Fruit fly (Drosophila melanogaster) whole organism, wandering third instar larva: Measurements from ENCODE around the gene TwdlX.
A peak's percentile ranks its signal among the peaks of the same experiment; 100 is the strongest.

Experiments used
- Abd-B ChIP-seq: fragments of >200 bp; optimal IDR thresholded peaks from 2 replicates; lab custom pipeline; 2017; ENCODE audit warnings: missing biosample characterization, missing genetic modification characterization
- CG9705 ChIP-seq: fragments of 200-800 bp; sonication (Bioruptor generic); optimal IDR thresholded peaks from 2 replicates; lab custom pipeline; 2018; ENCODE audit warnings: missing biosample characterization, mild to moderate bottlenecking, missing genetic modification characterization
- CrebA ChIP-seq: fragments of 200-800 bp; sonication (Bioruptor generic); optimal IDR thresholded peaks from 2 replicates; lab custom pipeline; 2016; ENCODE audit warnings: missing biosample characterization, mild to moderate bottlenecking, missing genetic modification characterization, borderline replicate concordance
- Dfd ChIP-seq: fragments of >200 bp; optimal IDR thresholded peaks from 2 replicates; lab custom pipeline; 2017; ENCODE audit warnings: missing biosample characterization, missing genetic modification characterization
- Dif ChIP-seq: fragments of 200-275, 200-300 bp; sonication (Bioruptor generic); optimal IDR thresholded peaks from 2 replicates; lab custom pipeline; 2018; ENCODE audit warnings: missing biosample characterization, missing genetic modification characterization; ENCODE audit not compliant: partially characterized antibody
- GATAd ChIP-seq: sonication (Bioruptor generic); optimal IDR thresholded peaks from 2 replicates; lab custom pipeline; 2016; ENCODE audit warnings: missing biosample characterization, missing genetic modification characterization
- HLH106 ChIP-seq: fragments of 200-800 bp; optimal IDR thresholded peaks from 3 replicates; lab custom pipeline; 2019; ENCODE audit warnings: missing biosample characterization, mild to moderate bottlenecking, missing genetic modification characterization, moderate library complexity
- Hnf4 ChIP-seq: fragments of 200-800 bp; sonication (Bioruptor generic); optimal IDR thresholded peaks from 2 replicates; lab custom pipeline; 2016; ENCODE audit warnings: missing biosample characterization, mild to moderate bottlenecking, missing genetic modification characterization
- Hr78 ChIP-seq: fragments of >200 bp; optimal IDR thresholded peaks from 2 replicates; lab custom pipeline; 2017; ENCODE audit warnings: missing biosample characterization, missing genetic modification characterization
- Hr83 ChIP-seq: fragments of 200-300 bp; sonication (Bioruptor generic); optimal IDR thresholded peaks from 2 replicates; lab custom pipeline; 2016; ENCODE audit warnings: missing biosample characterization, mild to moderate bottlenecking, missing genetic modification characterization, moderate library complexity; ENCODE audit not compliant: poor library complexity, severe bottlenecking
- Jra ChIP-seq: sonication (Bioruptor generic); optimal IDR thresholded peaks from 2 replicates; lab custom pipeline; 2016; ENCODE audit warnings: missing biosample characterization, missing genetic modification characterization
- Mio ChIP-seq: sonication (Bioruptor generic); optimal IDR thresholded peaks from 2 replicates; lab custom pipeline; 2016; ENCODE audit warnings: missing biosample characterization, missing genetic modification characterization
- Myc ChIP-seq: fragments of >200 bp; optimal IDR thresholded peaks from 2 replicates; lab custom pipeline; 2017
- N ChIP-seq: fragments of >200 bp; optimal IDR thresholded peaks from 2 replicates; lab custom pipeline; 2018; ENCODE audit warnings: missing biosample characterization, missing external identifiers, missing genetic modification characterization
- OdsH ChIP-seq: fragments of 200-800 bp; sonication (Bioruptor generic); optimal IDR thresholded peaks from 2 replicates; lab custom pipeline; 2016; ENCODE audit warnings: missing biosample characterization, mild to moderate bottlenecking, missing genetic modification characterization
- Rel ChIP-seq, 2 experiments: fragments of 200-800 bp; sonication (Bioruptor generic) in 1 of 2; optimal IDR thresholded peaks; 2 replicates in 1 of 2; 3 replicates in 1 of 2; lab custom pipeline; 2016 to 2019; ENCODE audit warnings: mild to moderate bottlenecking in 2 of 2, missing biosample characterization in 2 of 2, missing genetic modification characterization in 2 of 2, moderate library complexity in 1 of 2
- Sp1 ChIP-seq: fragments of 200-800 bp; sonication (Bioruptor generic); optimal IDR thresholded peaks from 3 replicates; lab custom pipeline; 2019; ENCODE audit warnings: missing biosample characterization, mild to moderate bottlenecking, missing genetic modification characterization, moderate library complexity
- Vsx2 ChIP-seq: fragments of 200-300, 225-300 bp; sonication (Bioruptor generic); optimal IDR thresholded peaks from 2 replicates; lab custom pipeline; 2018; ENCODE audit warnings: missing biosample characterization, missing genetic modification characterization; ENCODE audit not compliant: partially characterized antibody
- br ChIP-seq: fragments of 200-800 bp; sonication (Bioruptor generic); optimal IDR thresholded peaks from 2 replicates; lab custom pipeline; 2016; ENCODE audit warnings: missing biosample characterization, missing genetic modification characterization
- brk ChIP-seq: fragments of 200-800 bp; sonication (Bioruptor generic); optimal IDR thresholded peaks from 2 replicates; lab custom pipeline; 2016; ENCODE audit warnings: missing biosample characterization, mild to moderate bottlenecking, missing genetic modification characterization
- dl ChIP-seq, 2 experiments: fragments of 175-275, 200-275 bp in 1 of 2; fragments of 200-275 bp in 1 of 2; sonication (Bioruptor generic); optimal IDR thresholded peaks; lab custom pipeline; 2018; ENCODE audit warnings: mild to moderate bottlenecking in 2 of 2, missing biosample characterization in 2 of 2, missing genetic modification characterization in 2 of 2, moderate library complexity in 2 of 2; ENCODE audit not compliant: partially characterized antibody in 2 of 2, insufficient read depth in 1 of 2
- dmrt93B ChIP-seq: fragments of 200-800 bp; sonication (Bioruptor generic); optimal IDR thresholded peaks from 2 replicates; lab custom pipeline; 2018; ENCODE audit warnings: missing biosample characterization, mild to moderate bottlenecking, missing genetic modification characterization
- dsf ChIP-seq: sonication (Bioruptor generic); optimal IDR thresholded peaks from 2 replicates; lab custom pipeline; 2016; ENCODE audit warnings: missing biosample characterization, missing genetic modification characterization, borderline replicate concordance
- ey ChIP-seq: fragments of 200-800 bp; sonication (Bioruptor generic); optimal IDR thresholded peaks from 2 replicates; lab custom pipeline; 2016; ENCODE audit warnings: missing biosample characterization, missing genetic modification characterization
- foxo ChIP-seq, 2 experiments: fragments of 200-800 bp; sonication (Bioruptor generic); optimal IDR thresholded peaks; 2 replicates in 1 of 2; 3 replicates in 1 of 2; lab custom pipeline; 2016 to 2017; ENCODE audit warnings: missing biosample characterization in 2 of 2, missing genetic modification characterization in 2 of 2
- h ChIP-seq: fragments of 200-800 bp; sonication (Bioruptor generic); optimal IDR thresholded peaks from 3 replicates; lab custom pipeline; 2016; ENCODE audit warnings: missing biosample characterization, mild to moderate bottlenecking, missing genetic modification characterization
- jim ChIP-seq: fragments of 175-275, 200-325 bp; sonication (Bioruptor generic); optimal IDR thresholded peaks from 2 replicates; lab custom pipeline; 2016; ENCODE audit warnings: missing biosample characterization, mild to moderate bottlenecking, missing genetic modification characterization
- lola ChIP-seq: fragments of >200 bp; optimal IDR thresholded peaks from 2 replicates; lab custom pipeline; 2017; ENCODE audit warnings: missing biosample characterization, missing genetic modification characterization
- pan ChIP-seq: fragments of >200 bp; optimal IDR thresholded peaks from 2 replicates; lab custom pipeline; 2017
- psq ChIP-seq: fragments of 200-800 bp; sonication (Bioruptor generic); optimal IDR thresholded peaks from 3 replicates; lab custom pipeline; 2017; ENCODE audit warnings: missing biosample characterization, mild to moderate bottlenecking, missing genetic modification characterization, moderate library complexity
- sage ChIP-seq: fragments of 200-800 bp; sonication (Bioruptor generic); optimal IDR thresholded peaks from 2 replicates; lab custom pipeline; 2016; ENCODE audit warnings: missing biosample characterization, mild to moderate bottlenecking, missing genetic modification characterization
- tai ChIP-seq: sonication (Bioruptor generic); optimal IDR thresholded peaks from 2 replicates; lab custom pipeline; 2016; ENCODE audit warnings: missing biosample characterization, missing genetic modification characterization
- usp ChIP-seq: fragments of >200 bp; optimal IDR thresholded peaks from 2 replicates; lab custom pipeline; 2017; ENCODE audit warnings: missing biosample characterization, missing genetic modification characterization
- woc ChIP-seq: sonication (Bioruptor generic); optimal IDR thresholded peaks from 2 replicates; lab custom pipeline; 2016; ENCODE audit warnings: missing biosample characterization, mild to moderate bottlenecking, missing genetic modification characterization

The TwdlX gene

DNA sequence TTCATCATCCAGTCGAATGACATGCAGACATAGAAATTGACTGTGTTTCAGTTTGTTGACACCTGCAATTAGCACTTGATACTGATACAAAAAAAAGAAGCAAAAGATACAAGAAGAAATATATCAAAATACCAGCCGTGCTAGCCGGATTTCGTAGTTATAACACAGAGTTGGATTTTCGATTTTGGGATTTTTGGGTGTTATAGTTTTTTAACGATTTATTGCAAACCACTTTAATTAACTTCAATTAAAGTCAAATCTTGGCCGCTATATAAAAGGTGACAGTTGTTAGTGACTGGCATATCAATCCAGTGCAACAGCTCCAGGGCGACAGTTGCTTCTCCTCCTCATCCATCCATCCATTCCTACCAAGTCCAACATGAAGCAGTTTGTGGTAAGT lies at the start of gene TwdlX:
Gene TwdlX, plus strand, starts transcription at position 301 of the 400 bp plus-strand sequence.
- TF ChIP-seq Abd-B (GFP tag; lab: Kevin White, UChicago) (no peak), foxo (GFP tag; optimal IDR thresholded peaks at IDR 0.05; lab: Kevin White, UChicago) (no peak), ey (GFP tag; lab: Kevin White, UChicago) (no peak), usp (GFP tag; lab: Kevin White, UChicago) (no peak), CG9705 (GFP tag; lab: Kevin White, UChicago) (no peak), dsf (GFP tag; lab: Kevin White, UChicago) (no peak), Hnf4 (GFP tag; lab: Kevin White, UChicago) (no peak), Mio (GFP tag; lab: Kevin White, UChicago) (no peak), Vsx2 (no peak), sage (no peak), pan (no peak), tai (GFP tag; lab: Kevin White, UChicago) (no peak), Dfd (GFP tag; lab: Kevin White, UChicago) (no peak), Rel (GFP tag; optimal IDR thresholded peaks at IDR 0.05; lab: Kevin White, UChicago) (no peak), Rel (tag; optimal IDR thresholded peaks at IDR 0.05; lab: Kevin White, UChicago) (no peak)

dm6 chrX:16683765-16684164 lies 47.1 kb upstream of the TwdlX start, which contains the start of gene Axs:
Gene Axs (minus strand): TSS chrX:16683895.
- TF ChIP-seq OdsH (GFP tag; lab: Kevin White, UChicago) (no peak), foxo (GFP tag; optimal IDR thresholded peaks at IDR 0.05; lab: Kevin White, UChicago) (peak in 1 of 2 experiments; percentile 5), N (GFP tag; lab: Kevin White, UChicago) (peak; percentile 56), tai (GFP tag; lab: Kevin White, UChicago) (no peak), Dif (peak; percentile 6), CG9705 (GFP tag; lab: Kevin White, UChicago) (no peak), Jra (GFP tag; lab: Kevin White, UChicago) (peak; percentile 55), Hr83 (no peak), Mio (GFP tag; lab: Kevin White, UChicago) (no peak), Rel (GFP tag; optimal IDR thresholded peaks at IDR 0.05; lab: Kevin White, UChicago) (no peak), Rel (tag; optimal IDR thresholded peaks at IDR 0.05; lab: Kevin White, UChicago) (no peak), psq (GFP tag; lab: Kevin White, UChicago) (no peak), CrebA (no peak), Vsx2 (no peak), brk (GFP tag; lab: Kevin White, UChicago) (no peak), woc (no peak), dmrt93B (GFP tag; lab: Kevin White, UChicago) (no peak), Sp1 (no peak), jim (GFP tag; lab: Kevin White, UChicago) (no peak), Hnf4 (GFP tag; lab: Kevin White, UChicago) (no peak), dsf (GFP tag; lab: Kevin White, UChicago) (no peak), ey (GFP tag; lab: Kevin White, UChicago) (no peak), usp (GFP tag; lab: Kevin White, UChicago) (no peak), h (GFP tag; lab: Kevin White, UChicago) (no peak), Dfd (GFP tag; lab: Kevin White, UChicago) (no peak), Myc (lab: Kevin White, UChicago) (peak; percentile 75), lola (GFP tag; lab: Kevin White, UChicago) (no peak), Hr78 (GFP tag; lab: Kevin White, UChicago) (no peak), sage (no peak), GATAd (GFP tag; lab: Kevin White, UChicago) (no peak)

DNA sequence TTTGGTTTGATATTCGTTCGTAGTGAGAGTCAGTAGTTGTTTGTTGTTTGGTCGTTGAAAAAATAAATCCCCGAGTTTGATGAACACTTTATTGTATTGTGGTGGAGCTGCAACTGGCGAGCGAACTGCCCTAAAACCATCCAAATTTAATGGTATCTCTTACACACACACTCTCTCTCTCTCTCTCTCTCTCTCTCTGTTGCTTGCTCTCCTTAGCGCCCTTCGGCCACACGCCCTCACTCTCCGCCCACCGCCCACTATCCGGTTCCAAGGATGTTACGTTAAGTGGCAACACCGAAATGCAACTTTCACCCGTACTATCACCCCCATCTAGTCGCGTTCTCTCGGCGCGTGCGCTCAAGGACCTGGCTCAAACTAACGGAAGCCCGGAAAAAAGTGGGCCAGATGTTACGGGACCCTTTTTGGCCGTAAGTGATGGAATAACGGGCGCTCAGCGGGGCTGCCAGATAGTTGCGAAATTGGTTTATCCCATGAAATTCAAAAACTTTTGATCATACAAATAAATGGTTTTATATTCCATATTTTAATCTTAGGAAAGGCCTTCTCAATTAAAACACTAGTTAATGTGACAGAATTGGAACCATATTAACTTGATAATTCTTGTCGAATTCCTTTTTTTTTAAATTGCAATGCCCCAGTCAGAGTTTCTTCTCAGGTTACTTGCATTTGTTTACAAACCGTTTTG lies 43.3 kb upstream of the TwdlX start:
- TF ChIP-seq Hnf4 (GFP tag; lab: Kevin White, UChicago): no peak
- TF ChIP-seq Dfd (GFP tag; lab: Kevin White, UChicago): no peak
- no peak for TF ChIP-seq N (GFP tag; lab: Kevin White, UChicago)
- TF ChIP-seq Rel (GFP tag; optimal IDR thresholded peaks at IDR 0.05; lab: Kevin White, UChicago): no peak
- no peak for TF ChIP-seq Rel (tag; optimal IDR thresholded peaks at IDR 0.05; lab: Kevin White, UChicago)
- TF ChIP-seq HLH106 (tag; lab: Kevin White, UChicago): no peak
- TF ChIP-seq usp (GFP tag; lab: Kevin White, UChicago): no peak
- no peak for TF ChIP-seq Myc (lab: Kevin White, UChicago)
- TF ChIP-seq GATAd (GFP tag; lab: Kevin White, UChicago): no peak
- no peak for TF ChIP-seq Hr78 (GFP tag; lab: Kevin White, UChicago)
- no peak for TF ChIP-seq dl (GFP tag; optimal IDR thresholded peaks at IDR 0.05; lab: Kevin White, UChicago; ENCODE audit: insufficient read depth in 1 of 2, partially characterized antibody in 2 of 2)
- no peak for TF ChIP-seq h (GFP tag; lab: Kevin White, UChicago)
- TF ChIP-seq foxo (GFP tag; optimal IDR thresholded peaks at IDR 0.05; lab: Kevin White, UChicago): no peak
- TF ChIP-seq br (GFP tag; lab: Kevin White, UChicago): no peak
- no peak for TF ChIP-seq Jra (GFP tag; lab: Kevin White, UChicago)
- no peak for TF ChIP-seq lola (GFP tag; lab: Kevin White, UChicago)
